Worm (Caenorhabditis elegans): ENCODE data around the gene C29F9.6.
"Not testable (repeated sequence)": the region's sequence is repeated elsewhere in the genome, so short reads cannot be mapped to it uniquely, and the experiment has no call there.

DNA sequence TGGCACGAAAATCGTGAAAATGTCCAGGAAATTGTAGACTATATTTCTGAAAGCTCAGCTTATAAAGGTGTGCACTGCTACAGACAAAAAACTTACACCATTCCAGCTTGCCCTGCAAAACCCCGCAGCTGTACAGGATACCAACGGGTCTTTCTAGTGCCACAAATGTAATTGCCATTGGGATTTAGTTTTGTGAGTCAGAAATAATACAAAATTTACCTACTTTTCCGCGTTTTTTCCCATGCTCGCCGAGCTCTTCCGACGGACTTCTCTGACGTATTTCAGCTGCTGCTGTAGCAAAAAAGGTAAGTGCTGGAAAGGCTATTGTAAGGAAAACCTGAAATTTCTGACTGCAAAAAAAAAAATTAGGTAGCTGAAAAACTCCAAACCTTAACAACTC is 17.7 kb upstream of the C29F9.6 start, which contains the start of gene C29F9.8:
- TF ChIP-seq pes-1, flt-1 (GFP tag; IDR thresholded peaks at IDR 0.05): not testable (repeated sequence)

Data from whole organism, early embryonic.